Worm (Caenorhabditis elegans) whole organism, midembryonic: ENCODE data around the gene oac-21.

Experiments used
- T22C8.4 ChIP-seq: fragments of 200-800 bp; sonication (Bioruptor generic); IDR thresholded peaks from 2 replicates; pipeline ENCODE4 v1.3.6; 2022; ENCODE audit warnings: missing genetic modification characterization, missing compliant biosample characterization
- cog-1 ChIP-seq: sonication (generic microtip); optimal IDR thresholded peaks from 2 replicates; lab custom pipeline; 2016; ENCODE audit warnings: missing genetic modification characterization, missing compliant biosample characterization
- flt-1 ChIP-seq: fragments of 200-800 bp; sonication (Bioruptor generic); IDR thresholded peaks from 2 replicates; pipeline ENCODE4 v1.3.6; 2022; ENCODE audit warnings: missing genetic modification characterization, missing compliant biosample characterization
- klf-2 ChIP-seq: fragments of 200-800 bp; sonication (Bioruptor generic); conservative IDR thresholded peaks from 2 replicates; pipeline ENCODE4 v1.3.6; 2022; ENCODE audit warnings: missing genetic modification reagents, missing genetic modification characterization, missing compliant biosample characterization
- med-1 ChIP-seq: sonication (generic microtip); optimal IDR thresholded peaks from 2 replicates; lab custom pipeline; 2017; ENCODE audit warnings: missing genetic modification characterization, mild to moderate bottlenecking, missing compliant biosample characterization, antibody characterized with exemption, missing genetic modification reagents; ENCODE audit not compliant: insufficient read depth
- ref-1 ChIP-seq: fragments of 200-800 bp; sonication (Bioruptor generic); conservative IDR thresholded peaks from 2 replicates; pipeline ENCODE4 v1.3.6; 2022; ENCODE audit warnings: missing genetic modification reagents, missing genetic modification characterization, missing compliant biosample characterization
- tab-1 ChIP-seq: fragments of 200-800 bp; sonication (Bioruptor generic); IDR thresholded peaks from 2 replicates; pipeline ENCODE4 v1.3.6; 2022; ENCODE audit warnings: missing genetic modification characterization, missing compliant biosample characterization
- ztf-23 ChIP-seq: fragments of 200-800 bp; sonication (Bioruptor generic); IDR thresholded peaks from 2 replicates; pipeline ENCODE4 v1.3.6; 2022; ENCODE audit warnings: missing genetic modification reagents, missing genetic modification characterization, missing compliant biosample characterization
- ztf-29 ChIP-seq: fragments of 200-800 bp; sonication (Bioruptor generic); IDR thresholded peaks from 2 replicates; pipeline ENCODE4 v1.3.6; 2022; ENCODE audit warnings: missing genetic modification reagents, missing genetic modification characterization, missing compliant biosample characterization

DNA sequence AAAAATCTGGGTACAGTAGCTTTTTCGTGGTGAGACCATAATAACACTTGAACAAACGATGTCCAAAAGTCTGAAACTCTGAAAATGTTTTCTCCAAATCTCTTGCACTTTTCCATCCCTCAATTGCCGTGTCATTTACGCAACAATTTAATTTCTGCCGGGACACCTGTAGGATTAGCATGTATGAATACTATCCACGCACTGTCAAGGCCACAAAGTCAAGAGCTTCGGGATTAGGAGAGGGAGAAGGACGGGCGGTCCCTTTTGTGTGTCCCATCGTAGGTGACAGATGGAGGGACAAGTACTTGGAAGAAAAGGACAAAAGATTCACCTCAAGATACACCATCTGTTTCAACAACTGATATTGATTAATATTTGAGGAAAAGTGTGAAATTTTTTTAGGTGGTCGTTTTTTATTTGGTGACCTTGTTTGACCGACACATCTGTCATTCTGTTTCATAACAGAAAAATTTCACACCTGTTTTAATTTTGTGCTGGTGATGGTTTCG, 46.0 kb upstream of the oac-21 start:
- TF ChIP-seq T22C8.4 (GFP tag; lab: Robert Waterston, UW) (no peak), klf-2 (no peak), ztf-29 (GFP tag; lab: Robert Waterston, UW) (no peak), flt-1 (GFP tag; lab: Robert Waterston, UW) (no peak), med-1 (GFP tag; lab: Kevin White, UChicago) (no peak), ztf-23 (GFP tag; lab: Robert Waterston, UW) (no peak), cog-1 (tag; lab: Kevin White, UChicago) (no peak), tab-1 (GFP tag; lab: Robert Waterston, UW) (no peak), ref-1 (GFP tag; lab: Robert Waterston, UW) (no peak)
